Worm (Caenorhabditis elegans) whole organism, L2 larva: ENCODE data around the gene R11G1.1.

Source experiments
- C34F6.9 ChIP-seq: fragments of 150-350 bp; optimal IDR thresholded peaks from 2 replicates; lab custom pipeline; 2014; ENCODE audit warnings: missing biosample characterization, missing genetic modification characterization
- F13H6.1 ChIP-seq: sonication (generic microtip); optimal IDR thresholded peaks from 2 replicates; lab custom pipeline; 2016; ENCODE audit warnings: missing genetic modification characterization, missing compliant biosample characterization
- Y55F3AM.14 ChIP-seq: fragments of 200-800 bp; sonication (Bioruptor generic); optimal IDR thresholded peaks from 2 replicates; lab custom pipeline; 2018; ENCODE audit warnings: mild to moderate bottlenecking, missing genetic modification characterization, missing compliant biosample characterization
- ZK546.5 ChIP-seq: sonication (generic microtip); optimal IDR thresholded peaks from 2 replicates; lab custom pipeline; 2017; ENCODE audit warnings: missing biosample characterization, missing genetic modification characterization
- blmp-1 ChIP-seq: sonication (generic microtip); optimal IDR thresholded peaks from 2 replicates; lab custom pipeline; 2017; ENCODE audit warnings: missing genetic modification characterization, mild to moderate bottlenecking, missing compliant biosample characterization, antibody characterized with exemption, moderate library complexity; ENCODE audit not compliant: insufficient read depth
- ceh-16 ChIP-seq: fragments of 150-350 bp; optimal IDR thresholded peaks from 2 replicates; lab custom pipeline; 2014; ENCODE audit warnings: missing biosample characterization, missing genetic modification characterization
- crh-2 ChIP-seq: sonication (generic microtip); optimal IDR thresholded peaks from 2 replicates; lab custom pipeline; 2017; ENCODE audit warnings: missing biosample characterization, missing genetic modification characterization
- dmd-4 ChIP-seq: sonication (generic microtip); optimal IDR thresholded peaks from 2 replicates; lab custom pipeline; 2017; ENCODE audit warnings: missing biosample characterization, missing genetic modification characterization
- egl-27 ChIP-seq: sonication (generic microtip); optimal IDR thresholded peaks from 3 replicates; lab custom pipeline; 2017; ENCODE audit warnings: missing biosample characterization, missing genetic modification reagents, missing genetic modification characterization
- fos-1 ChIP-seq: fragments of 150-350 bp; optimal IDR thresholded peaks from 2 replicates; lab custom pipeline; 2014; ENCODE audit warnings: missing biosample characterization, missing genetic modification characterization
- gmeb-1 ChIP-seq: fragments of 150-350 bp; optimal IDR thresholded peaks from 2 replicates; lab custom pipeline; 2014; ENCODE audit warnings: missing biosample characterization, missing genetic modification characterization
- lin-11 ChIP-seq: fragments of 150-350 bp; sonication (generic microtip); optimal IDR thresholded peaks from 2 replicates; lab custom pipeline; 2014; ENCODE audit warnings: missing biosample characterization, missing genetic modification characterization, inconsistent platforms, mixed read lengths
- lin-13 ChIP-seq: fragments of 150-350 bp; optimal IDR thresholded peaks from 2 replicates; lab custom pipeline; 2014; ENCODE audit warnings: missing biosample characterization, missing genetic modification reagents, missing genetic modification characterization
- lsy-2 ChIP-seq, 2 experiments: fragments of 150-350 bp in 1 of 2; sonication (generic microtip) in 1 of 2; optimal IDR thresholded peaks; 2 replicates each; lab custom pipeline; 2014 to 2017; ENCODE audit warnings: missing biosample characterization in 2 of 2, missing genetic modification characterization in 2 of 2
- mdl-1 ChIP-seq, 2 experiments: fragments of 150-350 bp in 1 of 2; sonication (generic microtip) in 1 of 2; optimal IDR thresholded peaks; 2 replicates each; lab custom pipeline; 2017; ENCODE audit warnings: missing biosample characterization in 2 of 2, missing genetic modification characterization in 2 of 2
- nhr-11 ChIP-seq: fragments of 150-350 bp; optimal IDR thresholded peaks from 2 replicates; lab custom pipeline; 2014; ENCODE audit warnings: missing biosample characterization, missing genetic modification characterization
- nhr-129 ChIP-seq: fragments of 150-350 bp; optimal IDR thresholded peaks from 2 replicates; lab custom pipeline; 2014; ENCODE audit warnings: missing biosample characterization, missing genetic modification characterization
- nhr-21 ChIP-seq: fragments of 150-350 bp; optimal IDR thresholded peaks from 2 replicates; lab custom pipeline; 2014; ENCODE audit warnings: missing biosample characterization, missing genetic modification characterization
- nhr-23 ChIP-seq: fragments of 150-350 bp; optimal IDR thresholded peaks from 2 replicates; lab custom pipeline; 2014; ENCODE audit warnings: missing biosample characterization, missing genetic modification reagents, missing genetic modification characterization
- nhr-25 ChIP-seq: fragments of 150-350 bp; sonication (generic microtip); optimal IDR thresholded peaks from 3 replicates; lab custom pipeline; 2014; ENCODE audit warnings: missing biosample characterization, missing genetic modification characterization
- nhr-77 ChIP-seq: fragments of 150-350 bp; optimal IDR thresholded peaks from 2 replicates; lab custom pipeline; 2014; ENCODE audit warnings: missing biosample characterization, missing genetic modification characterization
- peb-1 ChIP-seq: fragments of 150-350 bp; optimal IDR thresholded peaks from 2 replicates; lab custom pipeline; 2014; ENCODE audit warnings: missing biosample characterization, missing genetic modification characterization
- sem-4 ChIP-seq: fragments of 150-350 bp; optimal IDR thresholded peaks from 2 replicates; lab custom pipeline; 2014; ENCODE audit warnings: missing biosample characterization, missing genetic modification reagents, missing genetic modification characterization
- skn-1 ChIP-seq: sonication (generic microtip); optimal IDR thresholded peaks from 2 replicates; lab custom pipeline; 2017; ENCODE audit warnings: missing biosample characterization, missing genetic modification characterization
- sma-3 ChIP-seq: sonication (generic microtip); optimal IDR thresholded peaks from 2 replicates; lab custom pipeline; 2016; ENCODE audit warnings: missing genetic modification reagents, missing genetic modification characterization, missing compliant biosample characterization
- sma-9 ChIP-seq, 2 experiments: fragments of 150-350 bp in 1 of 2; sonication (generic microtip) in 1 of 2; optimal IDR thresholded peaks; 2 replicates each; lab custom pipeline; 2014 to 2016; ENCODE audit warnings: missing genetic modification characterization in 2 of 2, mild to moderate bottlenecking in 1 of 2, missing biosample characterization in 1 of 2, missing compliant biosample characterization in 1 of 2, missing genetic modification reagents in 1 of 2, moderate library complexity in 1 of 2
- unc-39 ChIP-seq: fragments of 150-350 bp; optimal IDR thresholded peaks from 2 replicates; lab custom pipeline; 2014; ENCODE audit warnings: missing biosample characterization, missing genetic modification characterization
- unc-55 ChIP-seq: fragments of 150-350 bp; sonication (generic microtip); optimal IDR thresholded peaks from 3 replicates; lab custom pipeline; 2014; ENCODE audit warnings: missing biosample characterization, missing genetic modification reagents, missing genetic modification characterization
- unc-62 ChIP-seq: fragments of 150-350 bp; optimal IDR thresholded peaks from 2 replicates; lab custom pipeline; 2014; ENCODE audit warnings: missing biosample characterization, missing genetic modification reagents, missing genetic modification characterization
- zag-1 ChIP-seq: fragments of 150-350 bp; optimal IDR thresholded peaks from 2 replicates; lab custom pipeline; 2014; ENCODE audit warnings: missing biosample characterization, missing genetic modification characterization
- ztf-11 ChIP-seq: sonication (generic microtip); optimal IDR thresholded peaks from 2 replicates; lab custom pipeline; 2017; ENCODE audit warnings: missing biosample characterization, missing genetic modification characterization
- ztf-4 ChIP-seq: fragments of 150-350 bp; optimal IDR thresholded peaks from 2 replicates; lab custom pipeline; 2014; ENCODE audit warnings: missing biosample characterization, missing genetic modification characterization

Gene R11G1.1

ce11 chrX:3673584-3674108, 14.4 kb downstream of the R11G1.1 start, which contains the start of gene ceh-63:
ceh-63 (minus strand) TSS chrX:3674058.
- TF ChIP-seq ceh-16 (tag; lab: Kevin White, UChicago) (no peak), unc-62 (no peak), blmp-1 (tag; lab: Kevin White, UChicago) (no peak)

ce11 chrX:3678507-3679175, 19.3 kb downstream of the R11G1.1 start, which contains the start of gene tag-52:
tag-52 (minus strand) TSS chrX:3678557.
- TF ChIP-seq lsy-2 (tag; optimal IDR thresholded peaks at IDR 0.05; lab: Kevin White, UChicago) (peak in 1 of 2 experiments; percentile 13), blmp-1 (tag; lab: Kevin White, UChicago) (peak; percentile 1), gmeb-1 (tag; lab: Kevin White, UChicago) (peak; percentile 32), nhr-25 (tag; lab: Kevin White, UChicago) (peak; percentile 49), crh-2 (tag; lab: Kevin White, UChicago) (peak; percentile 55), dmd-4 (tag; lab: Kevin White, UChicago) (no peak), nhr-129 (tag; lab: Kevin White, UChicago) (peak; percentile 74), unc-39 (tag; lab: Kevin White, UChicago) (no peak), nhr-21 (tag; lab: Kevin White, UChicago) (peak; percentile 1), sma-9 (GFP tag; optimal IDR thresholded peaks at IDR 0.05; lab: Kevin White, UChicago) (peak; percentile 85), sma-9 (tag; optimal IDR thresholded peaks at IDR 0.05; lab: Kevin White, UChicago) (no peak), lin-13 (no peak), mdl-1 (tag; optimal IDR thresholded peaks at IDR 0.05; lab: Kevin White, UChicago) (peak in 1 of 2 experiments; percentile 23), sma-3 (GFP tag; lab: Kevin White, UChicago) (peak; percentile 54), fos-1 (tag; lab: Kevin White, UChicago) (peak; percentile 16), F13H6.1 (tag; lab: Kevin White, UChicago) (peak; percentile 21), sem-4 (tag; lab: Kevin White, UChicago) (no peak), nhr-77 (no peak), zag-1 (tag; lab: Kevin White, UChicago) (no peak), egl-27 (peak; percentile 24), unc-55 (peak; percentile 38)
- TF ChIP-seq, all 48 proteins: peak for 14

ce11 chrX:3680544-3681214, 21.4 kb downstream of the R11G1.1 start, which contains the start of gene tsp-17:
tsp-17 (plus strand) TSS chrX:3681164.
- no peak for TF ChIP-seq fos-1 (tag; lab: Kevin White, UChicago)
- TF ChIP-seq nhr-129 (tag; lab: Kevin White, UChicago): peak; percentile 25

- TF ChIP-seq nhr-25 (tag; lab: Kevin White, UChicago) (no peak), crh-2 (tag; lab: Kevin White, UChicago) (no peak)
Measured at ce11 chrX:3683060-3683459, 23.8 kb downstream of the R11G1.1 start.

ce11 chrX:3686420-3686819, 27.1 kb downstream of the R11G1.1 start:
- TF ChIP-seq nhr-23 (tag; lab: Kevin White, UChicago): no peak
- no peak for TF ChIP-seq skn-1
- no peak for TF ChIP-seq lin-13
- no peak for TF ChIP-seq ztf-4 (tag; lab: Kevin White, UChicago)
- TF ChIP-seq ZK546.5 (tag; lab: Kevin White, UChicago): no peak
- no peak for TF ChIP-seq ztf-11 (tag; lab: Kevin White, UChicago)
- no peak for TF ChIP-seq lin-11 (tag; lab: Kevin White, UChicago)
- TF ChIP-seq sem-4 (tag; lab: Kevin White, UChicago): no peak
- no peak for TF ChIP-seq C34F6.9
- TF ChIP-seq nhr-11 (tag; lab: Kevin White, UChicago): no peak
- TF ChIP-seq peb-1 (tag; lab: Kevin White, UChicago): no peak
- no peak for TF ChIP-seq unc-55
- no peak for TF ChIP-seq sma-3 (GFP tag; lab: Kevin White, UChicago)
- TF ChIP-seq Y55F3AM.14 (GFP tag; lab: Kevin White, UChicago): no peak
- no peak for TF ChIP-seq mdl-1 (tag; optimal IDR thresholded peaks at IDR 0.05; lab: Kevin White, UChicago)
- no peak for TF ChIP-seq nhr-77
